Worm (Caenorhabditis elegans): ENCODE results near the gene K09E9.7.

DNA sequence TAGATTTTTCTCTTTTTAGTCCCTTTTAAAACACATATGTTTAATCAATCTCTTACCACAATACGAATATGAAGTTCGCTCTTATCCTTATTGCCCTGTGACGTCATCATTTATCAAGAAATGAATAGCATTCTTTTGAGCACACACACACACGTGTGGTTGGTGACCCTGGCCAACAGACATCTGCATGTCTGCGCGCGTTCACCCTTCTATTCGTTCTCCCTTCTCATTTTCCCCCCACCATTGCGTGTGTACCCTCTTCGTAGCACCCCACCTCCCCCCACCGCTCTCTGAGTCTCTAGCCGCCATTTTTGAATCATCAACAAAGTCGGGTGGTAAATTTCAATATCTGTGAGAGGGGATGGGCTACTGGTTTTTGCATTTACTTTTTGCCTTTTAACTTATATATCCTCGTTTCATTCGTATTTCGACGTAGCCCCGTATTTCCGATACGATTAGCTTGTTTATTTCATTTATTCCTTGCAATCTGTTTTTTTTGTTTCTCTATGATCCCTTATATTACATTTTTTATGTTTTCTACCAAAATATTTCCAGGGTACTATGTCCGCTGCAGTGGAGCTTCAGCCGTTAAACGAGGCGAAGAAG, 40.1 kb upstream of the K09E9.7 start, which contains the start of gene ent-2:
- TF ChIP-seq ceh-82 (tag; optimal IDR thresholded peaks at IDR 0.05) (peak in 1 of 3 experiments; percentile 33), nhr-77 (tag; optimal IDR thresholded peaks at IDR 0.05) (no peak), mef-2 (tag; optimal IDR thresholded peaks at IDR 0.05) (no peak)

Data from whole organism, L1 larva.